Fruit fly (Drosophila melanogaster) whole organism, embryonic: ENCODE results near the gene CG12470.

Source experiments
- CG13894 ChIP-seq: fragments of 200-800 bp; sonication (Bioruptor generic); optimal IDR thresholded peaks from 3 replicates; lab custom pipeline; 2018; ENCODE audit warnings: missing biosample characterization, mild to moderate bottlenecking, missing genetic modification characterization, moderate library complexity
- CG14441 ChIP-seq: fragments of 200-800 bp; sonication (Bioruptor generic); IDR thresholded peaks from 2 replicates; pipeline ENCODE4 v1.3.6; 2022; ENCODE audit warnings: missing biosample characterization, missing genetic modification characterization
- CG31388 ChIP-seq: fragments of 200-800 bp; sonication (Bioruptor generic); optimal IDR thresholded peaks from 2 replicates; lab custom pipeline; 2016; ENCODE audit warnings: missing biosample characterization, missing genetic modification characterization
- CG8281 ChIP-seq: fragments of 200-800 bp; sonication (Bioruptor generic); optimal IDR thresholded peaks from 2 replicates; lab custom pipeline; 2018; ENCODE audit warnings: missing biosample characterization, mild to moderate bottlenecking, missing genetic modification characterization, moderate library complexity
- Dip3 ChIP-seq: fragments of 200-800 bp; sonication (Bioruptor generic); optimal IDR thresholded peaks from 3 replicates; lab custom pipeline; 2016; ENCODE audit warnings: missing biosample characterization, missing genetic modification characterization
- HmgD ChIP-seq: fragments of 200-800 bp; sonication (Bioruptor generic); optimal IDR thresholded peaks from 3 replicates; lab custom pipeline; 2016; ENCODE audit warnings: missing biosample characterization, missing genetic modification characterization
- Hmr ChIP-seq: fragments of 200-800 bp; sonication (Bioruptor generic); optimal IDR thresholded peaks from 3 replicates; lab custom pipeline; 2017; ENCODE audit warnings: mild to moderate bottlenecking, missing biosample characterization, missing genetic modification reagents, missing genetic modification characterization
- Poxn ChIP-seq: fragments of 200-800 bp; sonication (Bioruptor generic); IDR thresholded peaks from 2 replicates; pipeline ENCODE4 v1.3.6; 2022; ENCODE audit warnings: missing biosample characterization, missing genetic modification characterization
- cato ChIP-seq: fragments of 200-800 bp; sonication (Bioruptor generic); optimal IDR thresholded peaks from 2 replicates; lab custom pipeline; 2016; ENCODE audit warnings: missing biosample characterization, missing genetic modification characterization, borderline replicate concordance

DNA sequence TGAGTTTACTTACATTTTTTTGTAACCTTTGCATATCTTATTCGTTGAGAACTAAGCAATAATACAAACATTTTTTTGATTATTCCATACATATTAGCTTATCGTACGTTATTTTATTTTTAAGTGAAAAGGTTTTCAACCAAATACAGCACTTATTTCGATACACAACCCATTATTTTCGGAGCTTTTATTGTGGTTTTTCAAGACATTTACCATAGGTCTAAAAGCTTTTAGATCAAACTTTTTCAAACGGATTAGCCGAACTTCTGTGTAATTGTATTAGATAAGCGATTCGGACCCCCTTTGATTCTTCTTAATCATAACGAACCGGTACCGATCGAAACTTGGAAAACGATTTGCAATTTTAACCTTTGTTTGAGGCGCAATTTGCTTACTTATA is 43.5 kb downstream of the CG12470 start:
- TF ChIP-seq Hmr (GFP tag; lab: Kevin White, UChicago) (no peak), cato (GFP tag; lab: Kevin White, UChicago) (no peak), Dip3 (GFP tag; lab: Kevin White, UChicago) (no peak), HmgD (no peak), CG14441 (GFP tag; lab: Robert Waterston, UW) (no peak), CG31388 (GFP tag; lab: Kevin White, UChicago) (no peak), CG8281 (tag; lab: Kevin White, UChicago) (no peak), Poxn (GFP tag; lab: Robert Waterston, UW) (no peak), CG13894 (tag; lab: Kevin White, UChicago) (no peak)
